Worm (Caenorhabditis elegans) whole organism, young adult: ENCODE measurements around the gene ivph-3.

Experiments
- B0261.1 ChIP-seq: sonication (generic microtip); optimal IDR thresholded peaks from 2 replicates; lab custom pipeline; 2016; ENCODE audit warnings: mild to moderate bottlenecking, missing genetic modification characterization, moderate library complexity, missing compliant biosample characterization
- C17E4.6 ChIP-seq: fragments of 200-800 bp; sonication (Bioruptor generic); IDR thresholded peaks from 2 replicates; pipeline ENCODE4 v1.3.6; 2022; ENCODE audit warnings: missing genetic modification reagents, missing genetic modification characterization, missing compliant biosample characterization
- D2030.7 ChIP-seq: fragments of 200-800 bp; sonication (Bioruptor generic); IDR thresholded peaks from 2 replicates; pipeline ENCODE4 v1.3.6; 2022; ENCODE audit warnings: missing genetic modification reagents, missing genetic modification characterization, missing compliant biosample characterization
- F10E7.11 ChIP-seq: sonication (generic microtip); optimal IDR thresholded peaks from 2 replicates; lab custom pipeline; 2017; ENCODE audit warnings: mild to moderate bottlenecking, missing genetic modification characterization, moderate library complexity, missing compliant biosample characterization
- F33H1.4 ChIP-seq: fragments of 200-800 bp; sonication (Bioruptor generic); IDR thresholded peaks from 2 replicates; pipeline ENCODE4 v1.3.6; 2022; ENCODE audit warnings: missing genetic modification reagents, missing genetic modification characterization, missing compliant biosample characterization
- F39B2.1 ChIP-seq: fragments of 200-800 bp; sonication (Bioruptor generic); IDR thresholded peaks from 2 replicates; pipeline ENCODE4 v1.3.6; 2022; ENCODE audit warnings: missing genetic modification reagents, missing genetic modification characterization, missing compliant biosample characterization
- F49E8.2 ChIP-seq: sonication (generic microtip); optimal IDR thresholded peaks from 3 replicates; lab custom pipeline; 2017; ENCODE audit warnings: missing genetic modification characterization, mild to moderate bottlenecking, missing compliant biosample characterization, antibody characterized with exemption, moderate library complexity; ENCODE audit not compliant: insufficient read depth
- F57C9.4 ChIP-seq: sonication (generic microtip); optimal IDR thresholded peaks from 2 replicates; lab custom pipeline; 2017; ENCODE audit warnings: mild to moderate bottlenecking, missing genetic modification characterization, missing compliant biosample characterization
- T07F8.4 ChIP-seq: sonication (generic microtip); optimal IDR thresholded peaks from 2 replicates; lab custom pipeline; 2016; ENCODE audit warnings: mild to moderate bottlenecking, missing genetic modification characterization, moderate library complexity, missing compliant biosample characterization
- Y79H2A.3 ChIP-seq: fragments of 200-800 bp; sonication (Bioruptor generic); conservative IDR thresholded peaks from 2 replicates; pipeline ENCODE4 v1.3.6; 2022; ENCODE audit warnings: missing genetic modification reagents, missing genetic modification characterization, missing compliant biosample characterization
- Y95B8A.8 ChIP-seq: fragments of 200-800 bp; sonication (Bioruptor generic); IDR thresholded peaks from 2 replicates; pipeline ENCODE4 v1.3.6; 2022; ENCODE audit warnings: missing genetic modification reagents, missing genetic modification characterization, missing compliant biosample characterization
- akir-1 ChIP-seq: fragments of 200-800 bp; sonication (Bioruptor generic); optimal IDR thresholded peaks from 2 replicates; lab custom pipeline; 2018; ENCODE audit warnings: mild to moderate bottlenecking, missing genetic modification characterization, moderate library complexity, missing compliant biosample characterization
- attf-3 ChIP-seq: fragments of 200-800 bp; sonication (Bioruptor generic); conservative IDR thresholded peaks from 2 replicates; pipeline ENCODE4 v1.3.6; 2022; ENCODE audit warnings: missing genetic modification reagents, missing genetic modification characterization, missing compliant biosample characterization
- ceh-100 ChIP-seq: fragments of 200-800 bp; sonication (Bioruptor generic); IDR thresholded peaks from 2 replicates; pipeline ENCODE4 v1.3.6; 2022; ENCODE audit warnings: missing genetic modification reagents, missing genetic modification characterization, missing compliant biosample characterization
- ceh-91 ChIP-seq: fragments of 200-800 bp; sonication (Bioruptor generic); IDR thresholded peaks from 2 replicates; pipeline ENCODE4 v1.3.6; 2022; ENCODE audit warnings: missing genetic modification reagents, missing genetic modification characterization, missing compliant biosample characterization
- efl-1 ChIP-seq: fragments of 150-350 bp; optimal IDR thresholded peaks from 2 replicates; lab custom pipeline; 2014; ENCODE audit warnings: missing biosample characterization, missing genetic modification reagents, missing genetic modification characterization
- egl-18 ChIP-seq: fragments of 200-800 bp; sonication (Bioruptor generic); IDR thresholded peaks from 2 replicates; pipeline ENCODE4 v1.3.6; 2022; ENCODE audit warnings: missing genetic modification reagents, missing genetic modification characterization, missing compliant biosample characterization
- egrh-3 ChIP-seq: fragments of 200-800 bp; sonication (Bioruptor generic); IDR thresholded peaks from 2 replicates; pipeline ENCODE4 v1.3.6; 2022; ENCODE audit warnings: missing genetic modification reagents, missing genetic modification characterization, missing compliant biosample characterization
- ekl-4 ChIP-seq: fragments of 200-800 bp; sonication (Bioruptor generic); IDR thresholded peaks from 2 replicates; pipeline ENCODE4 v1.3.6; 2022; ENCODE audit warnings: missing genetic modification reagents, missing genetic modification characterization, missing compliant biosample characterization
- hmg-1.2 ChIP-seq: fragments of 200-800 bp; sonication (Bioruptor generic); IDR thresholded peaks from 2 replicates; pipeline ENCODE4 v1.3.6; 2022; ENCODE audit warnings: missing genetic modification reagents, missing genetic modification characterization, missing compliant biosample characterization
- lir-1 ChIP-seq: fragments of 200-800 bp; sonication (Bioruptor generic); conservative IDR thresholded peaks from 2 replicates; pipeline ENCODE4 v1.3.6; 2022; ENCODE audit warnings: missing genetic modification reagents, missing genetic modification characterization, missing compliant biosample characterization
- lsl-1 ChIP-seq: fragments of 200-800 bp; sonication (Bioruptor generic); optimal IDR thresholded peaks from 2 replicates; lab custom pipeline; 2018; ENCODE audit warnings: mild to moderate bottlenecking, missing genetic modification characterization, moderate library complexity, missing compliant biosample characterization
- madf-6 ChIP-seq: fragments of 200-800 bp; sonication (Bioruptor generic); IDR thresholded peaks from 2 replicates; pipeline ENCODE4 v1.3.6; 2022; ENCODE audit warnings: missing genetic modification reagents, missing genetic modification characterization, missing compliant biosample characterization
- mcd-1 ChIP-seq: fragments of 200-800 bp; sonication (Bioruptor generic); IDR thresholded peaks from 2 replicates; pipeline ENCODE4 v1.3.6; 2022; ENCODE audit warnings: missing genetic modification reagents, missing genetic modification characterization, missing compliant biosample characterization
- nhr-80 ChIP-seq: sonication (generic microtip); optimal IDR thresholded peaks from 2 replicates; lab custom pipeline; 2016; ENCODE audit warnings: missing genetic modification characterization, missing compliant biosample characterization
- nhr-90 ChIP-seq: sonication (generic microtip); optimal IDR thresholded peaks from 2 replicates; lab custom pipeline; 2016; ENCODE audit warnings: missing genotype, mild to moderate bottlenecking, missing genetic modification characterization, missing compliant biosample characterization
- snpc-1.3 ChIP-seq: sonication (generic microtip); optimal IDR thresholded peaks from 2 replicates; lab custom pipeline; 2017; ENCODE audit warnings: missing genetic modification characterization, mild to moderate bottlenecking, missing compliant biosample characterization, antibody characterized with exemption, moderate library complexity, missing genotype, missing genetic modification reagents; ENCODE audit not compliant: insufficient read depth
- tlf-1 ChIP-seq: fragments of 200-800 bp; sonication (Bioruptor generic); optimal IDR thresholded peaks from 2 replicates; lab custom pipeline; 2018; ENCODE audit warnings: mild to moderate bottlenecking, missing genetic modification characterization, missing compliant biosample characterization
- xnd-1 ChIP-seq: sonication (generic microtip); optimal IDR thresholded peaks from 2 replicates; lab custom pipeline; 2016; ENCODE audit warnings: missing genotype, missing genetic modification reagents, missing genetic modification characterization, missing compliant biosample characterization
- zfh-2 ChIP-seq: fragments of 200-800 bp; sonication (Bioruptor generic); conservative IDR thresholded peaks from 2 replicates; pipeline ENCODE4 v1.3.6; 2022; ENCODE audit warnings: missing genetic modification reagents, missing genetic modification characterization, missing compliant biosample characterization
- ztf-28 ChIP-seq: fragments of 200-800 bp; sonication (Bioruptor generic); IDR thresholded peaks from 2 replicates; pipeline ENCODE4 v1.3.6; 2022; ENCODE audit warnings: missing genetic modification reagents, missing genetic modification characterization, missing compliant biosample characterization
- ztf-6 ChIP-seq: fragments of 200-800 bp; sonication (Bioruptor generic); IDR thresholded peaks from 2 replicates; pipeline ENCODE4 v1.3.6; 2022; ENCODE audit warnings: missing genetic modification reagents, missing genetic modification characterization, missing compliant biosample characterization

The ivph-3 gene

ce11 chrIV:3055320-3055719 is 1.8 kb downstream of the ivph-3 start:
- no peak for TF ChIP-seq Y95B8A.8 (GFP tag; lab: Robert Waterston, UW)
- peak; percentile 83 for TF ChIP-seq hmg-1.2
- no peak for TF ChIP-seq egl-18 (GFP tag; lab: Robert Waterston, UW)
- peak; percentile 48; the same call in 1 of the 2 replicates for TF ChIP-seq mcd-1 (GFP tag; lab: Robert Waterston, UW)
- TF ChIP-seq F33H1.4 (GFP tag; lab: Robert Waterston, UW): peak; percentile 34; the same call in 1 of the 2 replicates

ce11 chrIV:3055848-3056247 is 2.3 kb downstream of the ivph-3 start:
- no peak for TF ChIP-seq tlf-1
- peak; percentile 55 for TF ChIP-seq xnd-1 (tag; lab: Kevin White, UChicago)
- peak; percentile 90 for TF ChIP-seq lsl-1 (GFP tag; lab: Kevin White, UChicago)
- TF ChIP-seq ceh-91 (GFP tag; lab: Robert Waterston, UW): peak; percentile 82
- TF ChIP-seq D2030.7 (GFP tag; lab: Robert Waterston, UW): peak; percentile 70
- TF ChIP-seq F49E8.2 (tag; lab: Kevin White, UChicago): peak; percentile 28
- peak; percentile 83 for TF ChIP-seq F33H1.4 (GFP tag; lab: Robert Waterston, UW)
- no peak for TF ChIP-seq F39B2.1 (GFP tag; lab: Robert Waterston, UW)
- TF ChIP-seq B0261.1 (tag; lab: Kevin White, UChicago): no peak
- peak; percentile 68; the same call in 1 of the 2 replicates for TF ChIP-seq ceh-100 (GFP tag; lab: Robert Waterston, UW)
- peak; percentile 55; the same call in 1 of the 2 replicates for TF ChIP-seq attf-3 (GFP tag; lab: Robert Waterston, UW)
- TF ChIP-seq Y79H2A.3 (GFP tag; lab: Robert Waterston, UW): no peak
- TF ChIP-seq ztf-28 (GFP tag; lab: Robert Waterston, UW): 0 out of 2 replicates have a peak, but pooled peaks have one; percentile 57
- peak; percentile 86 for TF ChIP-seq madf-6 (GFP tag; lab: Robert Waterston, UW)
- TF ChIP-seq mcd-1 (GFP tag; lab: Robert Waterston, UW): peak; percentile 87
- TF ChIP-seq efl-1 (GFP tag; lab: Kevin White, UChicago): peak; percentile 35

ce11 chrIV:3062936-3063439 is 9.5 kb downstream of the ivph-3 start, which contains the start of gene Y67D8C.6:
Y67D8C.6 (minus strand) TSS chrIV:3063389.
- TF ChIP-seq lir-1 (no peak), zfh-2 (GFP tag; lab: Robert Waterston, UW) (peak; percentile 84), egrh-3 (GFP tag; lab: Robert Waterston, UW) (peak; percentile 72; the same call in 1 of the 2 replicates), nhr-90 (tag; lab: Kevin White, UChicago) (no peak), mcd-1 (GFP tag; lab: Robert Waterston, UW) (0 out of 2 replicates have a peak, but pooled peaks have one; percentile 19)
- TF ChIP-seq, all 124 proteins: peak for 3

- TF ChIP-seq snpc-1.3 (tag; lab: Kevin White, UChicago): no peak
- TF ChIP-seq tlf-1: no peak
- TF ChIP-seq T07F8.4 (tag; lab: Kevin White, UChicago): no peak
- TF ChIP-seq ekl-4 (GFP tag; lab: Robert Waterston, UW): no peak
- TF ChIP-seq F57C9.4 (tag; lab: Kevin White, UChicago): no peak
- TF ChIP-seq F10E7.11: no peak
- TF ChIP-seq C17E4.6 (GFP tag; lab: Robert Waterston, UW): no peak
- TF ChIP-seq ztf-6: no peak
- no peak for TF ChIP-seq akir-1 (GFP tag; lab: Kevin White, UChicago)
- TF ChIP-seq egrh-3 (GFP tag; lab: Robert Waterston, UW): no peak
- TF ChIP-seq nhr-80 (tag; lab: Kevin White, UChicago): no peak
Observed at ce11 chrIV:3066834-3067233, 13.3 kb downstream of the ivph-3 start, which contains the start of gene Y67D8C.7. Y67D8C.7 (minus strand) TSS chrIV:3066934.
